Worm (Caenorhabditis elegans) whole organism, L4/young adult: ENCODE data around the gene kreg-1.

Experiments used
- W03F9.2 ChIP-seq: fragments of 150-350 bp; optimal IDR thresholded peaks from 2 replicates; lab custom pipeline; 2014; ENCODE audit warnings: missing biosample characterization, missing genetic modification characterization
- dao-5 ChIP-seq: sonication (generic microtip); optimal IDR thresholded peaks from 2 replicates; lab custom pipeline; 2016; ENCODE audit warnings: missing genotype, missing genetic modification characterization, moderate library complexity, missing compliant biosample characterization
- him-1 ChIP-seq: sonication (generic microtip); optimal IDR thresholded peaks from 2 replicates; lab custom pipeline; 2016; ENCODE audit warnings: missing genotype, missing genetic modification reagents, missing genetic modification characterization, missing compliant biosample characterization

DNA sequence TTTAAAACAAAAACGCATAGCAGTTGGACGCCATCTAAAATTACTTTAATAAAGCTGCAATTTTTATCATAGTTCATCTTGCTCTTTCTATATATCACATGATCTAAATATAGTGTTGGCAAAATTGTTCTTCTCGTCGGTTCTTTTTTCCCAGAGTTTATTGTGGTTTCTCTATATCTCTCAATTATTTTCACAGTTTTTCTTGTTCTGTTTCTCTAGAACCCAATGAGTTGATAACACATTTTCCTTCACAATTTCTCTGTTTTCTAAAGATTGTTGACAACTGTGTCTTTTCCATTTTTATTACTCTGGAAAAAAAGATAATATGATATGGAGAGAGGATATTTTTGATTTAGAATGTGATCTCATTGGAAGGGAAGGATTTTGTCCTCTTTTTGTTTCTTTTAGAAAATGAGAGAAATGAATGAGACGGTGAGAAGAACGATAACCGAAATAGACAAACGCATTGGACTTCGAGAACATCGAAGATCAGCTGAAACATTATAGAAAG is 44.8 kb downstream of the kreg-1 start:
- no peak for TF ChIP-seq W03F9.2 (tag; lab: Kevin White, UChicago)
- TF ChIP-seq him-1 (tag; lab: Kevin White, UChicago) = no peak
- no peak for TF ChIP-seq dao-5 (tag; lab: Kevin White, UChicago)
